Fruit fly (Drosophila melanogaster) whole organism, adult: Measurements from ENCODE around the gene Plp.

ENCODE experiments used
- CG11617 ChIP-seq: fragments of 200-800 bp; sonication (Bioruptor generic); optimal IDR thresholded peaks from 2 replicates; lab custom pipeline; 2017; ENCODE audit warnings: mild to moderate bottlenecking, missing biosample characterization, missing genetic modification reagents, missing genetic modification characterization
- CG14711 ChIP-seq: fragments of 200-800 bp; sonication (Bioruptor generic); optimal IDR thresholded peaks from 2 replicates; lab custom pipeline; 2018; ENCODE audit warnings: missing biosample characterization, mild to moderate bottlenecking, missing genetic modification characterization, moderate library complexity
- CG7045 ChIP-seq: fragments of 200-800 bp; sonication (Bioruptor generic); optimal IDR thresholded peaks from 2 replicates; lab custom pipeline; 2017; ENCODE audit warnings: missing biosample characterization, mild to moderate bottlenecking, missing genetic modification characterization
- CG7101 ChIP-seq: fragments of 200-800 bp; sonication (Bioruptor generic); optimal IDR thresholded peaks from 2 replicates; lab custom pipeline; 2018; ENCODE audit warnings: missing biosample characterization, mild to moderate bottlenecking, missing genetic modification characterization, moderate library complexity
- Clk ChIP-seq: fragments of 200-800 bp; sonication (Bioruptor generic); optimal IDR thresholded peaks from 2 replicates; lab custom pipeline; 2017; ENCODE audit warnings: missing biosample characterization, missing genetic modification characterization
- bab1 ChIP-seq: fragments of 200-800 bp; sonication (Bioruptor generic); optimal IDR thresholded peaks from 3 replicates; lab custom pipeline; 2019; ENCODE audit warnings: missing biosample characterization, mild to moderate bottlenecking, missing genetic modification characterization, moderate library complexity
- cic ChIP-seq: fragments of 200-800 bp; sonication (Bioruptor generic); optimal IDR thresholded peaks from 2 replicates; lab custom pipeline; 2017; ENCODE audit warnings: missing biosample characterization, mild to moderate bottlenecking, missing genetic modification characterization, moderate library complexity
- tj ChIP-seq: fragments of 200-800 bp; sonication (Bioruptor generic); optimal IDR thresholded peaks from 3 replicates; lab custom pipeline; 2017; ENCODE audit warnings: missing biosample characterization, mild to moderate bottlenecking, missing genetic modification characterization, moderate library complexity

DNA sequence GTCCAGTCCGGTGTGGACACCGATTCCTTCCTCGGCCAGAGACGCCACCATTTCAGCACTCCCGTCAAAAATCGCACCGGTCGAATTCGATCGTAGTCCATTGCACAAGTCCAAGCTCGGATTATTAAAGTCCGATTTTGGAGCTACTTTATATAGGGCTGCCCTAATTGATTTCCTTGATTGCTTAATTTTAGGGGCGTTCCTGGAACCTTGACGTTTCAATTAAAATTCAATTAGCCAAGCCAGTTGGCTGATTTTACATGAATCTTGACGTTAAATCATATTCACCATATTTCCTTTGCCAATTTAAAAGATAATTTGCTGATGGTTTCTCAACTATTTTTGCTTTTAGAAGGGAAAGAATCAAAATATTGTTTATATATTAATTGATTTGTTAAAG lies 16.2 kb downstream of the Plp start, which contains the start of gene Or71a:
- TF ChIP-seq bab1 (GFP tag; lab: Kevin White, UChicago) (no peak), CG7101 (tag; lab: Kevin White, UChicago) (no peak), CG14711 (tag; lab: Kevin White, UChicago) (no peak), cic (GFP tag; lab: Kevin White, UChicago) (no peak), CG7045 (GFP tag; lab: Kevin White, UChicago) (no peak), tj (no peak), CG11617 (GFP tag; lab: Kevin White, UChicago) (no peak), Clk (GFP tag; lab: Kevin White, UChicago) (no peak)
